Worm (Caenorhabditis elegans): ENCODE measurements around the gene C09E8.6.

DNA sequence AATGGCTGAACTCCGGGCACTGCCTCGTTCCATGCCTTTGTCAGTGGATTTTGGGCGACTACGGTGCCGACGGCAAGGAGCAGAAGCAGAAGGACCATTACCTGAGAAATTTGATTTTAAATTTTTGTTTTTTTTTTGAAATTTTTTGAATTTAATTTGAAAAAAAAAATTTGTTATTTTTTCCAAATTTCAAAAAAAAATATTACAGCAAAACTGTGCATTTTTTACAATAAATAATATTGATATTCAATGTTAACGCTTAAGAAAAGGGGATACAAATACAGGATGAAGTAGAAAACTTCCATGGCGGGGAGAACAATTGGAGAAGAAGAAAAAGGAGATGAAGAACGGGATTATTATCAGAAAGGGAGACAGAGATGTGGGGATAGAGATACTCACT, 15.7 kb downstream of the C09E8.6 start, which contains the start of gene mlt-8:
- no peak for TF ChIP-seq nhr-11 (tag; optimal IDR thresholded peaks at IDR 0.05)
- TF ChIP-seq nhr-237 (tag; optimal IDR thresholded peaks at IDR 0.05), result no peak
- TF ChIP-seq F13H6.1 (tag; optimal IDR thresholded peaks at IDR 0.05), result no peak
- TF ChIP-seq peb-1 (tag; optimal IDR thresholded peaks at IDR 0.05), result no peak
- no peak for TF ChIP-seq nhr-25 (tag; optimal IDR thresholded peaks at IDR 0.05)
- no peak for TF ChIP-seq nhr-77 (tag; optimal IDR thresholded peaks at IDR 0.05)
- no peak for TF ChIP-seq ama-1 (optimal IDR thresholded peaks at IDR 0.05)
- TF ChIP-seq C34F6.9 (tag; optimal IDR thresholded peaks at IDR 0.05), result no peak
- TF ChIP-seq R02D3.7 (tag; optimal IDR thresholded peaks at IDR 0.05), result no peak
- TF ChIP-seq aly-2 (tag; optimal IDR thresholded peaks at IDR 0.05), result no peak
- TF ChIP-seq ztf-11 (tag; optimal IDR thresholded peaks at IDR 0.05), result no peak
